Worm (Caenorhabditis elegans) whole organism, midembryonic: ENCODE results near the gene R04F11.2.

Experiments used
- T22C8.4 ChIP-seq: fragments of 200-800 bp; sonication (Bioruptor generic); IDR thresholded peaks from 2 replicates; pipeline ENCODE4 v1.3.6; 2022; ENCODE audit warnings: missing genetic modification characterization, missing compliant biosample characterization
- cog-1 ChIP-seq: sonication (generic microtip); optimal IDR thresholded peaks from 2 replicates; lab custom pipeline; 2016; ENCODE audit warnings: missing genetic modification characterization, missing compliant biosample characterization
- flt-1 ChIP-seq: fragments of 200-800 bp; sonication (Bioruptor generic); IDR thresholded peaks from 2 replicates; pipeline ENCODE4 v1.3.6; 2022; ENCODE audit warnings: missing genetic modification characterization, missing compliant biosample characterization
- klf-2 ChIP-seq: fragments of 200-800 bp; sonication (Bioruptor generic); conservative IDR thresholded peaks from 2 replicates; pipeline ENCODE4 v1.3.6; 2022; ENCODE audit warnings: missing genetic modification reagents, missing genetic modification characterization, missing compliant biosample characterization
- med-1 ChIP-seq: sonication (generic microtip); optimal IDR thresholded peaks from 2 replicates; lab custom pipeline; 2017; ENCODE audit warnings: missing genetic modification characterization, mild to moderate bottlenecking, missing compliant biosample characterization, antibody characterized with exemption, missing genetic modification reagents; ENCODE audit not compliant: insufficient read depth
- ref-1 ChIP-seq: fragments of 200-800 bp; sonication (Bioruptor generic); conservative IDR thresholded peaks from 2 replicates; pipeline ENCODE4 v1.3.6; 2022; ENCODE audit warnings: missing genetic modification reagents, missing genetic modification characterization, missing compliant biosample characterization
- tab-1 ChIP-seq: fragments of 200-800 bp; sonication (Bioruptor generic); IDR thresholded peaks from 2 replicates; pipeline ENCODE4 v1.3.6; 2022; ENCODE audit warnings: missing genetic modification characterization, missing compliant biosample characterization
- ztf-23 ChIP-seq: fragments of 200-800 bp; sonication (Bioruptor generic); IDR thresholded peaks from 2 replicates; pipeline ENCODE4 v1.3.6; 2022; ENCODE audit warnings: missing genetic modification reagents, missing genetic modification characterization, missing compliant biosample characterization
- ztf-29 ChIP-seq: fragments of 200-800 bp; sonication (Bioruptor generic); IDR thresholded peaks from 2 replicates; pipeline ENCODE4 v1.3.6; 2022; ENCODE audit warnings: missing genetic modification reagents, missing genetic modification characterization, missing compliant biosample characterization

Gene R04F11.2

ce11 chrV:12365104-12365503 is 46.9 kb downstream of the R04F11.2 start, which contains the start of gene fipr-2:
TSS of gene fipr-2 (plus strand) at chrV:12365348.
- TF ChIP-seq cog-1: no peak
- no peak for TF ChIP-seq ztf-29 (GFP tag; lab: Robert Waterston, UW)
- no peak for TF ChIP-seq ref-1 (GFP tag; lab: Robert Waterston, UW)
- TF ChIP-seq klf-2: no peak
- TF ChIP-seq flt-1 (GFP tag; lab: Robert Waterston, UW): no peak
- no peak for TF ChIP-seq med-1
- no peak for TF ChIP-seq ztf-23 (GFP tag; lab: Robert Waterston, UW)
- no peak for TF ChIP-seq tab-1 (GFP tag; lab: Robert Waterston, UW)
- no peak for TF ChIP-seq T22C8.4

DNA sequence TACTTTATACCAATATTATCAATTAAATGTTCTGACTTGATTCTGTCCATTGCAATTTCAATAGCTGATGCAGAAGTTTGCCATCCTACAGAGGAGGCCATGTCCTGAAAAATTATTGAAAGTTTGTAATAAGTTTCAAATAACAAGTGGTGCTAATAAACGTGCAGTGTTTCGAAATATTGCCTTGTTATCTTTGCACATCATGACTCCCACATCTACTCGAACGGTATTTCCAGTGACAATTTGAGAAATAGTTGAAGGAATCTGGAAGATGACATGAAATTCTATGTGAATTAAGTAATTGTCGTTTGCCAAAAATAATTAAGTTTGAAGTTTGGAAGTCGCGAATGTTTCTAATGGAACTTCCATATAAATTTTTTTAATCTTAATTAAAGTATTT is 51.3 kb downstream of the R04F11.2 start, which contains the start of gene gcy-13:
Gene gcy-13 (minus strand): TSS at position 101 of the 400 bp plus-strand sequence.
- TF ChIP-seq tab-1 (GFP tag; lab: Robert Waterston, UW) (no peak), ref-1 (GFP tag; lab: Robert Waterston, UW) (no peak), flt-1 (GFP tag; lab: Robert Waterston, UW) (no peak), klf-2 (no peak), cog-1 (no peak), med-1 (no peak), T22C8.4 (no peak), ztf-23 (GFP tag; lab: Robert Waterston, UW) (no peak), ztf-29 (GFP tag; lab: Robert Waterston, UW) (no peak)
